Worm (Caenorhabditis elegans): ENCODE results near the gene F14D7.1.

DNA sequence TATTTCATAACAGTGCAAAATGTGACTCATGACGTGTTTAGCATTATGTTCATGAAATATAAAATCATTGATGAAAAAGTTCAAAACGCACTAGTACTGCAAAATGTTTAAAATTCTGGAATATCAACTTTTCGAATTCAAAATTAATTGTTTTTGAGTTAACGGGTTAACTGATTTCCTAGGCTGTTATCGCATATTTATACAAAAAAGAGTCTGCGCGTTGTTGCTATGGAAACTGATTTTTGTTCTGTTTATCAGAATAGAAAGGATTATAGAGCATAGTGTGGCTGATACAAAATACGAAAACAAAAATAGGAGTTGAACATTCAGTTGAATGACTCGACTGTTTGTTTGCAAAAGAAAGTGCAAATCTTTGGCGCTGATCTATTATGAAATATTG lies 28.4 kb upstream of the F14D7.1 start:
- TF ChIP-seq unc-62 (GFP tag; optimal IDR thresholded peaks at IDR 0.05) (no peak), zag-1 (tag; optimal IDR thresholded peaks at IDR 0.05) (no peak), snpc-4 (tag; optimal IDR thresholded peaks at IDR 0.05) (no peak), ztf-4 (tag; optimal IDR thresholded peaks at IDR 0.05) (no peak), aly-2 (tag; optimal IDR thresholded peaks at IDR 0.05) (no peak), sma-9 (GFP tag; optimal IDR thresholded peaks at IDR 0.05) (no peak), sma-9 (tag; optimal IDR thresholded peaks at IDR 0.05) (no peak), nhr-21 (tag; optimal IDR thresholded peaks at IDR 0.05) (no peak), ztf-11 (tag; optimal IDR thresholded peaks at IDR 0.05) (no peak), elt-3 (tag; optimal IDR thresholded peaks at IDR 0.05) (no peak), lin-39 (tag; optimal IDR thresholded peaks at IDR 0.05) (no peak), F13H6.1 (tag; optimal IDR thresholded peaks at IDR 0.05) (no peak), ama-1 (optimal IDR thresholded peaks at IDR 0.05) (no peak), sma-3 (GFP tag; optimal IDR thresholded peaks at IDR 0.05) (no peak), R02D3.7 (tag; optimal IDR thresholded peaks at IDR 0.05) (no peak)
